Fruit fly (Drosophila melanogaster) whole organism, embryonic: ENCODE data around the gene scaf6.

Experiments
- BEAF-32 ChIP-seq: fragments of 200-800 bp; sonication (Bioruptor generic); optimal IDR thresholded peaks from 3 replicates; lab custom pipeline; 2017; ENCODE audit warnings: missing biosample characterization, missing genetic modification characterization, mild to moderate bottlenecking, moderate library complexity, missing genetic modification reagents
- CG1024 ChIP-seq: fragments of 200-800 bp; sonication (Bioruptor generic); IDR thresholded peaks from 2 replicates; pipeline ENCODE4 v1.3.6; 2022; ENCODE audit warnings: missing biosample characterization, missing genetic modification characterization
- CG10431 ChIP-seq: fragments of 200-800 bp; sonication (Bioruptor generic); optimal IDR thresholded peaks from 3 replicates; lab custom pipeline; 2018; ENCODE audit warnings: missing biosample characterization, mild to moderate bottlenecking, missing genetic modification characterization
- CG11695 ChIP-seq: fragments of 200-800 bp; sonication (Bioruptor generic); IDR thresholded peaks from 3 replicates; pipeline ENCODE4 v1.3.6; 2022; ENCODE audit warnings: missing biosample characterization, missing genetic modification characterization
- CG12236 ChIP-seq: fragments of 200-800 bp; sonication (Bioruptor generic); optimal IDR thresholded peaks from 2 replicates; lab custom pipeline; 2016; ENCODE audit warnings: missing biosample characterization, missing genetic modification characterization
- CG14710 ChIP-seq: fragments of 200-800 bp; sonication (Bioruptor generic); optimal IDR thresholded peaks from 3 replicates; lab custom pipeline; 2019; ENCODE audit warnings: missing biosample characterization, mild to moderate bottlenecking, missing genetic modification characterization, moderate library complexity
- CG1647 ChIP-seq: fragments of 200-800 bp; sonication (Bioruptor generic); optimal IDR thresholded peaks from 3 replicates; lab custom pipeline; 2016; ENCODE audit warnings: missing biosample characterization, missing genetic modification characterization
- CG16813 ChIP-seq: fragments of 200-800 bp; sonication (Bioruptor generic); IDR thresholded peaks from 3 replicates; pipeline ENCODE4 v1.3.6; 2022; ENCODE audit warnings: missing biosample characterization, missing genetic modification characterization; ENCODE audit not compliant: partially characterized antibody
- CG17568 ChIP-seq: fragments of 200-800 bp; sonication (Bioruptor generic); optimal IDR thresholded peaks from 2 replicates; lab custom pipeline; 2018; ENCODE audit warnings: missing biosample characterization, mild to moderate bottlenecking, missing genetic modification characterization, moderate library complexity
- CG17612 ChIP-seq: fragments of 200-800 bp; sonication (Bioruptor generic); IDR thresholded peaks from 2 replicates; pipeline ENCODE4 v1.3.6; 2022; ENCODE audit warnings: missing biosample characterization, missing genetic modification characterization
- CG1792 ChIP-seq: fragments of 200-800 bp; sonication (Bioruptor generic); optimal IDR thresholded peaks from 2 replicates; lab custom pipeline; 2016; ENCODE audit warnings: missing biosample characterization, missing genetic modification characterization
- CG18764 ChIP-seq: fragments of 200-800 bp; sonication (Bioruptor generic); optimal IDR thresholded peaks from 3 replicates; lab custom pipeline; 2016; ENCODE audit warnings: missing biosample characterization, missing genetic modification characterization
- CG3065 ChIP-seq: fragments of 200-800 bp; sonication (Bioruptor generic); optimal IDR thresholded peaks from 2 replicates; lab custom pipeline; 2016; ENCODE audit warnings: missing biosample characterization, missing genetic modification characterization
- CG34422 ChIP-seq: fragments of 200-800 bp; sonication (Bioruptor generic); IDR thresholded peaks from 3 replicates; pipeline ENCODE4 v1.3.6; 2022; ENCODE audit warnings: missing biosample characterization, missing genetic modification characterization
- CG3838 ChIP-seq: fragments of 200-800 bp; sonication (Bioruptor generic); optimal IDR thresholded peaks from 3 replicates; lab custom pipeline; 2016; ENCODE audit warnings: missing biosample characterization, missing genetic modification characterization
- CG4854 ChIP-seq: fragments of 200-800 bp; sonication (Bioruptor generic); optimal IDR thresholded peaks from 2 replicates; lab custom pipeline; 2016; ENCODE audit warnings: missing biosample characterization, missing genetic modification characterization, inconsistent platforms
- CG6813 ChIP-seq: fragments of 200-800 bp; sonication (Bioruptor generic); optimal IDR thresholded peaks from 2 replicates; lab custom pipeline; 2017; ENCODE audit warnings: missing biosample characterization, missing genetic modification characterization, mild to moderate bottlenecking, moderate library complexity, missing genetic modification reagents
- CG9727 ChIP-seq: fragments of 200-800 bp; sonication (Bioruptor generic); optimal IDR thresholded peaks from 3 replicates; lab custom pipeline; 2017; ENCODE audit warnings: missing biosample characterization, mild to moderate bottlenecking, missing genetic modification characterization
- CG9817 ChIP-seq: fragments of 200-800 bp; sonication (Bioruptor generic); optimal IDR thresholded peaks from 2 replicates; lab custom pipeline; 2018; ENCODE audit warnings: missing biosample characterization, mild to moderate bottlenecking, missing genetic modification characterization, moderate library complexity
- CrebB ChIP-seq: fragments of 200-800 bp; sonication (Bioruptor generic); optimal IDR thresholded peaks from 3 replicates; lab custom pipeline; 2018; ENCODE audit warnings: missing biosample characterization, mild to moderate bottlenecking, missing genetic modification characterization
- Dref ChIP-seq: fragments of 200-800 bp; sonication (Bioruptor generic); IDR thresholded peaks from 2 replicates; pipeline ENCODE4 v1.3.6; 2022; ENCODE audit warnings: missing biosample characterization, missing genetic modification characterization
- Drgx ChIP-seq: fragments of 200-800 bp; sonication (Bioruptor generic); IDR thresholded peaks from 2 replicates; pipeline ENCODE4 v1.3.6; 2022; ENCODE audit warnings: missing biosample characterization, missing genetic modification characterization
- H15 ChIP-seq: fragments of 200-800 bp; sonication (Bioruptor generic); IDR thresholded peaks from 3 replicates; pipeline ENCODE4 v1.3.6; 2022; ENCODE audit warnings: missing biosample characterization, missing genetic modification characterization
- HLH54F ChIP-seq: fragments of 200-800 bp; sonication (Bioruptor generic); optimal IDR thresholded peaks from 3 replicates; lab custom pipeline; 2016; ENCODE audit warnings: missing biosample characterization, missing genetic modification characterization
- Lhr ChIP-seq: fragments of 200-800 bp; sonication (Bioruptor generic); optimal IDR thresholded peaks from 3 replicates; lab custom pipeline; 2017; ENCODE audit warnings: mild to moderate bottlenecking, missing biosample characterization, missing genetic modification reagents, missing genetic modification characterization
- Nf-YA ChIP-seq: fragments of 200-800 bp; sonication (Bioruptor generic); IDR thresholded peaks from 2 replicates; pipeline ENCODE4 v1.3.6; 2022; ENCODE audit warnings: missing biosample characterization, missing genetic modification characterization
- Six4 ChIP-seq: fragments of 200-800 bp; sonication (Bioruptor generic); optimal IDR thresholded peaks from 2 replicates; lab custom pipeline; 2016; ENCODE audit warnings: missing biosample characterization, missing genetic modification characterization
- Sry-β ChIP-seq: fragments of 200-800 bp; sonication (Bioruptor generic); optimal IDR thresholded peaks from 2 replicates; lab custom pipeline; 2018; ENCODE audit warnings: missing biosample characterization, mild to moderate bottlenecking, missing genetic modification characterization, moderate library complexity
- Xrp1 ChIP-seq: fragments of 200-800 bp; sonication (Bioruptor generic); IDR thresholded peaks from 2 replicates; pipeline ENCODE4 v1.3.6; 2022; ENCODE audit warnings: missing biosample characterization, missing genetic modification characterization
- ac ChIP-seq: fragments of 200-800 bp; sonication (Bioruptor generic); optimal IDR thresholded peaks from 3 replicates; lab custom pipeline; 2017; ENCODE audit warnings: missing biosample characterization, mild to moderate bottlenecking, missing genetic modification characterization
- bowl ChIP-seq: fragments of 200-800 bp; sonication (Bioruptor generic); IDR thresholded peaks from 2 replicates; pipeline ENCODE4 v1.3.6; 2022; ENCODE audit warnings: missing biosample characterization, missing genetic modification characterization
- btn ChIP-seq: fragments of 200-800 bp; sonication (Bioruptor generic); optimal IDR thresholded peaks from 2 replicates; lab custom pipeline; 2016; ENCODE audit warnings: missing biosample characterization, missing genetic modification characterization
- crc ChIP-seq: fragments of 200-800 bp; sonication (Bioruptor generic); optimal IDR thresholded peaks from 2 replicates; lab custom pipeline; 2016; ENCODE audit warnings: missing biosample characterization, missing genetic modification characterization
- crol ChIP-seq: fragments of 200-800 bp; sonication (Bioruptor generic); IDR thresholded peaks from 2 replicates; pipeline ENCODE4 v1.3.6; 2022; ENCODE audit warnings: missing biosample characterization, missing genetic modification characterization
- crp ChIP-seq, 2 experiments: fragments of 200-800 bp; sonication (Bioruptor generic); optimal IDR thresholded peaks; 2 replicates in 1 of 2; 3 replicates in 1 of 2; lab custom pipeline; 2017; ENCODE audit warnings: missing biosample characterization in 2 of 2, missing genetic modification characterization in 2 of 2, mild to moderate bottlenecking in 1 of 2, moderate library complexity in 1 of 2
- cwo ChIP-seq: fragments of 200-800 bp; sonication (Bioruptor generic); optimal IDR thresholded peaks from 3 replicates; lab custom pipeline; 2017; ENCODE audit warnings: missing biosample characterization, missing genetic modification characterization, mild to moderate bottlenecking, moderate library complexity, missing genetic modification reagents
- dmrt99B ChIP-seq: fragments of 200-800 bp; sonication (Bioruptor generic); optimal IDR thresholded peaks from 2 replicates; lab custom pipeline; 2018; ENCODE audit warnings: missing biosample characterization, mild to moderate bottlenecking, missing genetic modification characterization, moderate library complexity
- fd96Cb ChIP-seq: fragments of 200-800 bp; sonication (Bioruptor generic); optimal IDR thresholded peaks from 2 replicates; lab custom pipeline; 2018; ENCODE audit warnings: missing biosample characterization, mild to moderate bottlenecking, missing genetic modification characterization, moderate library complexity
- gfzf ChIP-seq: fragments of 200-800 bp; sonication (Bioruptor generic); optimal IDR thresholded peaks from 2 replicates; lab custom pipeline; 2016; ENCODE audit warnings: missing biosample characterization, mild to moderate bottlenecking, missing genetic modification characterization, moderate library complexity
- lilli ChIP-seq: fragments of 200-800 bp; sonication (Bioruptor generic); optimal IDR thresholded peaks from 3 replicates; lab custom pipeline; 2016; ENCODE audit warnings: missing biosample characterization, missing genetic modification characterization
- mam ChIP-seq: fragments of 200-800 bp; sonication (Bioruptor generic); optimal IDR thresholded peaks from 3 replicates; lab custom pipeline; 2016; ENCODE audit warnings: missing biosample characterization, missing genetic modification characterization
- nerfin-1 ChIP-seq: fragments of 200-800 bp; sonication (Bioruptor generic); optimal IDR thresholded peaks from 3 replicates; lab custom pipeline; 2019; ENCODE audit warnings: missing biosample characterization, mild to moderate bottlenecking, missing genetic modification characterization, moderate library complexity
- nom ChIP-seq: fragments of 200-800 bp; sonication (Bioruptor generic); optimal IDR thresholded peaks from 2 replicates; lab custom pipeline; 2017; ENCODE audit warnings: missing biosample characterization, missing genetic modification characterization, mild to moderate bottlenecking, moderate library complexity, missing genetic modification reagents
- phol ChIP-seq: fragments of 200-800 bp; sonication (Bioruptor generic); optimal IDR thresholded peaks from 3 replicates; lab custom pipeline; 2018; ENCODE audit warnings: missing biosample characterization, mild to moderate bottlenecking, missing genetic modification characterization, moderate library complexity
- pita ChIP-seq: fragments of 200-800 bp; sonication (Bioruptor generic); optimal IDR thresholded peaks from 2 replicates; lab custom pipeline; 2017; ENCODE audit warnings: missing biosample characterization, mild to moderate bottlenecking, missing genetic modification characterization
- prd ChIP-seq, 3 experiments: fragments of >200 bp in 2 of 3; fragments of 200-800 bp in 1 of 3; sonication (Bioruptor generic) in 1 of 3; optimal IDR thresholded peaks in 2 of 3; IDR thresholded peaks in 1 of 3; 2 replicates in 2 of 3; 3 replicates in 1 of 3; pipeline versions ENCODE4 v1.3.6 to Lab custom; 2017 to 2022; ENCODE audit warnings: missing biosample characterization in 1 of 3, missing genetic modification characterization in 1 of 3
- psq ChIP-seq: fragments of 200-800 bp; sonication (Bioruptor generic); optimal IDR thresholded peaks from 2 replicates; lab custom pipeline; 2017; ENCODE audit warnings: missing biosample characterization, missing genetic modification characterization
- scrt ChIP-seq: fragments of 200-800 bp; sonication (Bioruptor generic); optimal IDR thresholded peaks from 2 replicates; lab custom pipeline; 2018; ENCODE audit warnings: missing biosample characterization, mild to moderate bottlenecking, missing genetic modification characterization, moderate library complexity
- slbo ChIP-seq: fragments of 200-800 bp; sonication (Bioruptor generic); IDR thresholded peaks from 2 replicates; pipeline ENCODE4 v1.3.6; 2022; ENCODE audit warnings: missing biosample characterization, missing genetic modification characterization
- zfh2 ChIP-seq: fragments of 200-800 bp; sonication (Bioruptor generic); optimal IDR thresholded peaks from 2 replicates; lab custom pipeline; 2016; ENCODE audit warnings: missing biosample characterization, missing genetic modification characterization

Gene scaf6

dm6 chr3L:17042297-17042921 lies at the start of gene scaf6, which contains the start of gene Papst2 (continued):
- no peak for TF ChIP-seq pita (GFP tag; lab: Kevin White, UChicago)
- no peak for TF ChIP-seq CG18764 (GFP tag; lab: Kevin White, UChicago)
- no peak for TF ChIP-seq CG4854 (GFP tag; lab: Kevin White, UChicago)
- no peak for TF ChIP-seq Nf-YA (GFP tag; lab: Robert Waterston, UW)
- TF ChIP-seq CG17612 (GFP tag; lab: Robert Waterston, UW), result no peak
- TF ChIP-seq slbo (GFP tag; lab: Robert Waterston, UW), result no peak
- no peak for TF ChIP-seq prd (optimal IDR thresholded peaks at IDR 0.05; lab: Kevin White, UChicago)
- TF ChIP-seq prd (GFP tag; IDR thresholded peaks at IDR 0.05; lab: Robert Waterston, UW), result no peak; the same call in 2 of the 3 replicates
- TF ChIP-seq btn, result no peak
- no peak for TF ChIP-seq H15 (GFP tag; lab: Robert Waterston, UW)
- TF ChIP-seq CG10431 (GFP tag; lab: Kevin White, UChicago), result no peak
- TF ChIP-seq CG3065 (GFP tag; lab: Kevin White, UChicago), result no peak
- no peak for TF ChIP-seq scrt (GFP tag; lab: Kevin White, UChicago)
- TF ChIP-seq CG1024 (GFP tag; lab: Robert Waterston, UW), result no peak
- TF ChIP-seq nom (GFP tag; lab: Kevin White, UChicago), result no peak
- TF ChIP-seq Six4, result no peak
- TF ChIP-seq CG1792 (GFP tag; lab: Kevin White, UChicago), result no peak
- TF ChIP-seq CG9727 (GFP tag; lab: Kevin White, UChicago), result no peak
- no peak for TF ChIP-seq dmrt99B (tag; lab: Kevin White, UChicago)
- no peak for TF ChIP-seq bowl (GFP tag; lab: Robert Waterston, UW)
- TF ChIP-seq CG16813, result peak; percentile 26; the same call in 1 of the 3 replicates
- no peak for TF ChIP-seq ac
- TF ChIP-seq Sry-β (GFP tag; lab: Kevin White, UChicago), result no peak
- TF ChIP-seq mam (GFP tag; lab: Kevin White, UChicago), result no peak
- TF ChIP-seq Lhr, result peak; percentile 65
- TF ChIP-seq crol (GFP tag; lab: Robert Waterston, UW), result no peak
- TF ChIP-seq cwo (GFP tag; lab: Kevin White, UChicago), result no peak
- TF ChIP-seq CG17568, result no peak
- TF ChIP-seq CG3838 (GFP tag; lab: Kevin White, UChicago), result no peak
- TF ChIP-seq CG12236 (GFP tag; lab: Kevin White, UChicago), result no peak
- TF ChIP-seq crp (GFP tag; optimal IDR thresholded peaks at IDR 0.05; lab: Kevin White, UChicago), result peak in 1 of 2 experiments; percentile 5
- peak; percentile 53 for TF ChIP-seq BEAF-32 (GFP tag; lab: Kevin White, UChicago)
- TF ChIP-seq HLH54F (GFP tag; lab: Kevin White, UChicago), result peak; percentile 5
- TF ChIP-seq crc, result no peak
- TF ChIP-seq CG1647 (GFP tag; lab: Kevin White, UChicago), result no peak
- TF ChIP-seq Drgx (GFP tag; lab: Robert Waterston, UW), result no peak
- TF ChIP-seq phol, result peak; percentile 58
- peak; percentile 39 for TF ChIP-seq Dref (GFP tag; lab: Robert Waterston, UW)
- peak; percentile 88 for TF ChIP-seq gfzf
- no peak for TF ChIP-seq Xrp1
- TF ChIP-seq CG11695, result no peak
- TF ChIP-seq fd96Cb (tag; lab: Kevin White, UChicago), result no peak
- peak; percentile 54; the same call in 1 of the 3 replicates for TF ChIP-seq CG34422 (GFP tag; lab: Robert Waterston, UW)
- TF ChIP-seq CG9817 (tag; lab: Kevin White, UChicago), result no peak
- no peak for TF ChIP-seq CrebB
- TF ChIP-seq lilli (GFP tag; lab: Kevin White, UChicago), result no peak
- TF ChIP-seq psq (GFP tag; lab: Kevin White, UChicago), result no peak
- peak; percentile 84 for TF ChIP-seq CG14710 (tag; lab: Kevin White, UChicago)
- no peak for TF ChIP-seq CG6813 (GFP tag; lab: Kevin White, UChicago)
- peak; percentile 0 for TF ChIP-seq zfh2
- no peak for TF ChIP-seq nerfin-1 (tag; lab: Kevin White, UChicago)
